Fruit fly (Drosophila melanogaster) whole organism, embryonic: ENCODE measurements around the gene Kah.

Experiments
- Adf1 ChIP-seq: fragments of 200-800 bp; sonication (Bioruptor generic); IDR thresholded peaks from 2 replicates; pipeline ENCODE4 v1.3.6; 2022; ENCODE audit warnings: missing biosample characterization, missing genetic modification characterization
- Atf3 ChIP-seq: fragments of 200-800 bp; sonication (Bioruptor generic); optimal IDR thresholded peaks from 3 replicates; lab custom pipeline; 2016; ENCODE audit warnings: missing biosample characterization, missing genetic modification characterization
- B-H1 ChIP-seq: fragments of 200-800 bp; sonication (Bioruptor generic); IDR thresholded peaks from 3 replicates; pipeline ENCODE4 v1.3.6; 2022; ENCODE audit warnings: missing biosample characterization, missing genetic modification characterization
- CG10366 ChIP-seq: fragments of 200-800 bp; sonication (Bioruptor generic); IDR thresholded peaks from 2 replicates; pipeline ENCODE4 v1.3.6; 2022; ENCODE audit warnings: missing biosample characterization, missing genetic modification characterization
- CG11456 ChIP-seq: fragments of 200-800 bp; sonication (Bioruptor generic); IDR thresholded peaks from 3 replicates; pipeline ENCODE4 v1.3.6; 2022; ENCODE audit warnings: missing biosample characterization, missing genetic modification characterization
- CG11723 ChIP-seq: fragments of 200-800 bp; sonication (Bioruptor generic); optimal IDR thresholded peaks from 2 replicates; lab custom pipeline; 2017; ENCODE audit warnings: missing biosample characterization, mild to moderate bottlenecking, missing genetic modification characterization
- CG14667 ChIP-seq: fragments of 200-800 bp; sonication (Bioruptor generic); IDR thresholded peaks from 2 replicates; pipeline ENCODE4 v1.3.6; 2022; ENCODE audit warnings: missing biosample characterization, missing genetic modification characterization
- CG15601 ChIP-seq: fragments of 200-800 bp; sonication (Bioruptor generic); optimal IDR thresholded peaks from 3 replicates; lab custom pipeline; 2019; ENCODE audit warnings: missing biosample characterization, mild to moderate bottlenecking, missing genetic modification characterization, moderate library complexity
- CG1602 ChIP-seq: fragments of 200-800 bp; sonication (Bioruptor generic); optimal IDR thresholded peaks from 3 replicates; lab custom pipeline; 2016; ENCODE audit warnings: missing biosample characterization, missing genetic modification characterization
- CG16779 ChIP-seq: fragments of 200-800 bp; sonication (Bioruptor generic); IDR thresholded peaks from 2 replicates; pipeline ENCODE4 v1.3.6; 2022; ENCODE audit warnings: missing biosample characterization, missing genetic modification characterization
- CG17612 ChIP-seq: fragments of 200-800 bp; sonication (Bioruptor generic); IDR thresholded peaks from 2 replicates; pipeline ENCODE4 v1.3.6; 2022; ENCODE audit warnings: missing biosample characterization, missing genetic modification characterization
- CG18262 ChIP-seq: fragments of 200-800 bp; optimal IDR thresholded peaks from 3 replicates; lab custom pipeline; 2019; ENCODE audit warnings: missing biosample characterization, mild to moderate bottlenecking, missing genetic modification characterization, moderate library complexity
- CG2202 ChIP-seq: fragments of 200-800 bp; sonication (Bioruptor generic); optimal IDR thresholded peaks from 2 replicates; lab custom pipeline; 2018; ENCODE audit warnings: missing biosample characterization, mild to moderate bottlenecking, missing genetic modification characterization
- CG2712 ChIP-seq: fragments of 200-800 bp; optimal IDR thresholded peaks from 3 replicates; lab custom pipeline; 2019; ENCODE audit warnings: missing biosample characterization, mild to moderate bottlenecking, missing genetic modification characterization, moderate library complexity
- CG30403 ChIP-seq: fragments of 200-800 bp; sonication (Bioruptor generic); optimal IDR thresholded peaks from 3 replicates; lab custom pipeline; 2016; ENCODE audit warnings: missing biosample characterization, missing genetic modification characterization
- CG31224 ChIP-seq: fragments of 200-800 bp; sonication (Bioruptor generic); IDR thresholded peaks from 2 replicates; pipeline ENCODE4 v1.3.6; 2022; ENCODE audit warnings: missing biosample characterization, missing genetic modification characterization
- CG4820 ChIP-seq: fragments of 200-800 bp; sonication (Bioruptor generic); optimal IDR thresholded peaks from 3 replicates; lab custom pipeline; 2016; ENCODE audit warnings: missing biosample characterization, missing genetic modification characterization
- CG7839 ChIP-seq: fragments of 200-800 bp; sonication (Bioruptor generic); optimal IDR thresholded peaks from 3 replicates; lab custom pipeline; 2018; ENCODE audit warnings: missing biosample characterization, mild to moderate bottlenecking, missing genetic modification characterization, moderate library complexity
- CG8765 ChIP-seq: fragments of 200-800 bp; sonication (Bioruptor generic); IDR thresholded peaks from 2 replicates; pipeline ENCODE4 v1.3.6; 2022; ENCODE audit warnings: missing biosample characterization, missing genetic modification characterization
- D19B ChIP-seq: fragments of 200-800 bp; sonication (Bioruptor generic); optimal IDR thresholded peaks from 2 replicates; lab custom pipeline; 2017; ENCODE audit warnings: missing biosample characterization, mild to moderate bottlenecking, missing genetic modification characterization
- H2.0 ChIP-seq: fragments of 200-800 bp; sonication (Bioruptor generic); IDR thresholded peaks from 2 replicates; pipeline ENCODE4 v1.3.6; 2022; ENCODE audit warnings: missing biosample characterization, missing genetic modification characterization
- HLH3B ChIP-seq: fragments of 200-800 bp; sonication (Bioruptor generic); IDR thresholded peaks from 2 replicates; pipeline ENCODE4 v1.3.6; 2022; ENCODE audit warnings: missing biosample characterization, missing genetic modification characterization
- Pdp1 ChIP-seq, 2 experiments: fragments of 200-800 bp; sonication (Bioruptor generic); optimal IDR thresholded peaks; 3 replicates each; lab custom pipeline; 2016; ENCODE audit warnings: missing biosample characterization in 2 of 2, missing genetic modification characterization in 2 of 2, mild to moderate bottlenecking in 1 of 2, moderate library complexity in 1 of 2
- Rfx ChIP-seq: fragments of 200-800 bp; sonication (Bioruptor generic); IDR thresholded peaks from 2 replicates; pipeline ENCODE4 v1.3.6; 2022; ENCODE audit warnings: missing biosample characterization, missing genetic modification characterization
- Rx ChIP-seq: fragments of 200-800 bp; sonication (Bioruptor generic); IDR thresholded peaks from 2 replicates; pipeline ENCODE4 v1.3.6; 2022; ENCODE audit warnings: missing biosample characterization, missing genetic modification characterization
- Taf1 ChIP-seq: fragments of 200-800 bp; sonication (Bioruptor generic); IDR thresholded peaks from 2 replicates; pipeline ENCODE4 v1.3.6; 2022; ENCODE audit warnings: missing biosample characterization, missing genetic modification characterization
- Vsx1 ChIP-seq: fragments of 200-800 bp; sonication (Bioruptor generic); optimal IDR thresholded peaks from 2 replicates; lab custom pipeline; 2017; ENCODE audit warnings: missing biosample characterization, mild to moderate bottlenecking, missing genetic modification characterization, missing genetic modification reagents
- al ChIP-seq: fragments of 200-800 bp; sonication (Bioruptor generic); IDR thresholded peaks from 2 replicates; pipeline ENCODE4 v1.3.6; 2022; ENCODE audit warnings: missing biosample characterization, missing genetic modification characterization
- az2 ChIP-seq: fragments of 200-800 bp; sonication (Bioruptor generic); optimal IDR thresholded peaks from 3 replicates; lab custom pipeline; 2016; ENCODE audit warnings: missing biosample characterization, missing genetic modification characterization
- bsh ChIP-seq, 2 experiments: fragments of 200-800 bp; sonication (Bioruptor generic); optimal IDR thresholded peaks; 2 replicates each; lab custom pipeline; 2017 to 2018; ENCODE audit warnings: mild to moderate bottlenecking in 2 of 2, missing biosample characterization in 2 of 2, missing genetic modification characterization in 2 of 2, moderate library complexity in 1 of 2
- chm ChIP-seq: fragments of 200-800 bp; sonication (Bioruptor generic); IDR thresholded peaks from 2 replicates; pipeline ENCODE4 v1.3.6; 2022; ENCODE audit warnings: missing biosample characterization, missing genetic modification characterization
- cwo ChIP-seq: fragments of 200-800 bp; sonication (Bioruptor generic); optimal IDR thresholded peaks from 3 replicates; lab custom pipeline; 2017; ENCODE audit warnings: missing biosample characterization, missing genetic modification characterization, mild to moderate bottlenecking, moderate library complexity, missing genetic modification reagents
- fd3F ChIP-seq: fragments of 200-800 bp; sonication (Bioruptor generic); optimal IDR thresholded peaks from 2 replicates; lab custom pipeline; 2018; ENCODE audit warnings: missing biosample characterization, mild to moderate bottlenecking, missing genetic modification characterization, moderate library complexity
- gcm ChIP-seq: fragments of 200-800 bp; sonication (Bioruptor generic); optimal IDR thresholded peaks from 2 replicates; lab custom pipeline; 2019; ENCODE audit warnings: missing biosample characterization, mild to moderate bottlenecking, missing genetic modification characterization, moderate library complexity
- grau ChIP-seq: fragments of 200-800 bp; optimal IDR thresholded peaks from 3 replicates; lab custom pipeline; 2019; ENCODE audit warnings: missing biosample characterization, mild to moderate bottlenecking, missing genetic modification characterization, moderate library complexity
- gro ChIP-seq: fragments of 200-800 bp; sonication (Bioruptor generic); optimal IDR thresholded peaks from 2 replicates; lab custom pipeline; 2016; ENCODE audit warnings: missing biosample characterization, missing genetic modification characterization
- ind ChIP-seq: fragments of 200-800 bp; sonication (Bioruptor generic); optimal IDR thresholded peaks from 3 replicates; lab custom pipeline; 2016; ENCODE audit warnings: missing biosample characterization, missing genetic modification characterization
- jigr1 ChIP-seq: fragments of 200-800 bp; sonication (Bioruptor generic); IDR thresholded peaks from 3 replicates; pipeline ENCODE4 v1.3.6; 2022; ENCODE audit warnings: missing biosample characterization, missing genetic modification characterization
- lov ChIP-seq, 2 experiments: fragments of 200-800 bp in 1 of 2; fragments of >200 bp in 1 of 2; sonication (Bioruptor generic) in 1 of 2; IDR thresholded peaks in 1 of 2; optimal IDR thresholded peaks in 1 of 2; 2 replicates in 1 of 2; 3 replicates in 1 of 2; pipeline versions ENCODE4 v1.3.6 to Lab custom; 2017 to 2022; ENCODE audit warnings: missing biosample characterization in 1 of 2, missing genetic modification characterization in 1 of 2
- mam ChIP-seq: fragments of 200-800 bp; sonication (Bioruptor generic); optimal IDR thresholded peaks from 3 replicates; lab custom pipeline; 2016; ENCODE audit warnings: missing biosample characterization, missing genetic modification characterization
- nmo ChIP-seq: fragments of 200-800 bp; sonication (Bioruptor generic); optimal IDR thresholded peaks from 2 replicates; lab custom pipeline; 2018; ENCODE audit warnings: missing biosample characterization, mild to moderate bottlenecking, missing genetic modification characterization, moderate library complexity
- pb ChIP-seq: fragments of 200-800 bp; sonication (Bioruptor generic); optimal IDR thresholded peaks from 3 replicates; lab custom pipeline; 2016; ENCODE audit warnings: missing biosample characterization, missing genetic modification characterization
- pho ChIP-seq: fragments of 200-800 bp; sonication (Bioruptor generic); optimal IDR thresholded peaks from 2 replicates; lab custom pipeline; 2016; ENCODE audit warnings: missing biosample characterization, missing genetic modification characterization
- schlank ChIP-seq: fragments of 200-800 bp; sonication (Bioruptor generic); optimal IDR thresholded peaks from 2 replicates; lab custom pipeline; 2018; ENCODE audit warnings: missing biosample characterization, mild to moderate bottlenecking, missing genetic modification characterization
- sens-2 ChIP-seq: fragments of 200-800 bp; sonication (Bioruptor generic); IDR thresholded peaks from 2 replicates; pipeline ENCODE4 v1.3.6; 2022; ENCODE audit warnings: missing biosample characterization, missing genetic modification characterization
- seq ChIP-seq: fragments of 200-800 bp; sonication (Bioruptor generic); IDR thresholded peaks from 2 replicates; pipeline ENCODE4 v1.3.6; 2022; ENCODE audit warnings: missing biosample characterization, missing genetic modification characterization
- so ChIP-seq: fragments of 200-800 bp; sonication (Bioruptor generic); IDR thresholded peaks from 3 replicates; pipeline ENCODE4 v1.3.6; 2022; ENCODE audit warnings: missing biosample characterization, missing genetic modification characterization
- sob ChIP-seq: fragments of 200-800 bp; sonication (Bioruptor generic); IDR thresholded peaks from 2 replicates; pipeline ENCODE4 v1.3.6; 2022; ENCODE audit warnings: missing biosample characterization, missing genetic modification characterization
- sqz ChIP-seq: fragments of 200-800 bp; sonication (Bioruptor generic); optimal IDR thresholded peaks from 3 replicates; lab custom pipeline; 2018; ENCODE audit warnings: missing biosample characterization, mild to moderate bottlenecking, missing genetic modification characterization
- yki ChIP-seq: fragments of >200 bp; optimal IDR thresholded peaks from 3 replicates; lab custom pipeline; 2018

The Kah gene

dm6 chr3L:629916-630663 lies 41.0 kb upstream of the Kah start (continued):
- TF ChIP-seq Vsx1 (GFP tag; lab: Kevin White, UChicago): no peak
- TF ChIP-seq fd3F (GFP tag; lab: Kevin White, UChicago): peak; percentile 13
- TF ChIP-seq HLH3B: peak; percentile 52; the same call in 1 of the 2 replicates
- TF ChIP-seq CG10366 (GFP tag; lab: Robert Waterston, UW): peak; percentile 52
- peak; percentile 96 for TF ChIP-seq grau (tag; lab: Kevin White, UChicago)
- no peak for TF ChIP-seq lov (optimal IDR thresholded peaks at IDR 0.05; lab: Kevin White, UChicago)
- TF ChIP-seq lov (GFP tag; IDR thresholded peaks at IDR 0.05; lab: Robert Waterston, UW): peak; percentile 72; the same call in 1 of the 3 replicates
- TF ChIP-seq mam: peak; percentile 9
- TF ChIP-seq seq (GFP tag; lab: Robert Waterston, UW): peak; percentile 64
- TF ChIP-seq pho (GFP tag; lab: Kevin White, UChicago): no peak
- TF ChIP-seq CG11723 (GFP tag; lab: Kevin White, UChicago): no peak
- peak; percentile 79 for TF ChIP-seq Rfx
- peak; percentile 44; the same call in 1 of the 2 replicates for TF ChIP-seq chm
- 0 out of 2 replicates have a peak, but pooled peaks have one; percentile 17 for TF ChIP-seq CG16779 (GFP tag; lab: Robert Waterston, UW)
- 0 out of 3 replicates have a peak, but pooled peaks have one; percentile 11 for TF ChIP-seq so (GFP tag; lab: Robert Waterston, UW)
- TF ChIP-seq CG1602: peak; percentile 9
- no peak for TF ChIP-seq CG4820 (GFP tag; lab: Kevin White, UChicago)
- TF ChIP-seq gro: no peak
- TF ChIP-seq Taf1 (GFP tag; lab: Robert Waterston, UW): peak; percentile 48
- peak; percentile 56 for TF ChIP-seq az2
- TF ChIP-seq pb (GFP tag; lab: Kevin White, UChicago): no peak
- peak; percentile 18; the same call in 1 of the 2 replicates for TF ChIP-seq CG8765
- TF ChIP-seq yki: no peak
- no peak for TF ChIP-seq CG2202 (tag; lab: Kevin White, UChicago)
- peak in 1 of 2 experiments; percentile 50 for TF ChIP-seq bsh (GFP tag; optimal IDR thresholded peaks at IDR 0.05; lab: Kevin White, UChicago)
- peak; percentile 71 for TF ChIP-seq sob (GFP tag; lab: Robert Waterston, UW)
- no peak for TF ChIP-seq D19B
- TF ChIP-seq CG14667 (GFP tag; lab: Robert Waterston, UW): peak; percentile 56
- peak; percentile 43 for TF ChIP-seq CG7839 (tag; lab: Kevin White, UChicago)
- no peak for TF ChIP-seq CG15601 (tag; lab: Kevin White, UChicago)
- no peak for TF ChIP-seq CG17612
- TF ChIP-seq CG18262 (tag; lab: Kevin White, UChicago): peak; percentile 40
- peak; percentile 26 for TF ChIP-seq CG2712 (tag; lab: Kevin White, UChicago)
- no peak for TF ChIP-seq jigr1 (GFP tag; lab: Robert Waterston, UW)
- TF ChIP-seq CG31224 (GFP tag; lab: Robert Waterston, UW): 0 out of 2 replicates have a peak, but pooled peaks have one; percentile 22
- peak in 1 of 2 experiments; percentile 86 for TF ChIP-seq Pdp1 (GFP tag; optimal IDR thresholded peaks at IDR 0.05; lab: Kevin White, UChicago)
- TF ChIP-seq sens-2 (GFP tag; lab: Robert Waterston, UW): no peak
- TF ChIP-seq ind (GFP tag; lab: Kevin White, UChicago): peak; percentile 59
- TF ChIP-seq CG30403 (GFP tag; lab: Kevin White, UChicago): peak; percentile 68
- TF ChIP-seq H2.0 (GFP tag; lab: Robert Waterston, UW): 0 out of 2 replicates have a peak, but pooled peaks have one; percentile 24
- peak; percentile 82; the same call in 1 of the 2 replicates for TF ChIP-seq Adf1
- TF ChIP-seq nmo (GFP tag; lab: Kevin White, UChicago): peak; percentile 18
- TF ChIP-seq cwo (GFP tag; lab: Kevin White, UChicago): peak; percentile 14
- TF ChIP-seq schlank (tag; lab: Kevin White, UChicago): no peak
- TF ChIP-seq Atf3 (GFP tag; lab: Kevin White, UChicago): no peak
- peak; percentile 62 for TF ChIP-seq al (GFP tag; lab: Robert Waterston, UW)
- TF ChIP-seq B-H1 (GFP tag; lab: Robert Waterston, UW): no peak
- no peak for TF ChIP-seq gcm
- no peak for TF ChIP-seq Rx (GFP tag; lab: Robert Waterston, UW)
- peak; percentile 68 for TF ChIP-seq CG11456
- peak; percentile 79 for TF ChIP-seq sqz (GFP tag; lab: Kevin White, UChicago)
